Worm (Caenorhabditis elegans) whole organism, L1 larva: ENCODE data around the gene pfkb-1.2.

Experiments
- Y116A8C.19 ChIP-seq: sonication (generic microtip); optimal IDR thresholded peaks from 2 replicates; lab custom pipeline; 2016; ENCODE audit warnings: missing compliant biosample characterization, missing genetic modification characterization, borderline replicate concordance
- aly-2 ChIP-seq: fragments of 150-350 bp; optimal IDR thresholded peaks from 2 replicates; lab custom pipeline; 2014; ENCODE audit warnings: missing biosample characterization, missing genetic modification characterization
- ceh-82 ChIP-seq, 3 experiments: fragments of 150-350 bp in 1 of 3; sonication (generic microtip) in 2 of 3; optimal IDR thresholded peaks; 2 replicates each; lab custom pipeline; 2014 to 2017; ENCODE audit warnings: missing biosample characterization in 3 of 3, missing genetic modification characterization in 3 of 3
- ces-1 ChIP-seq: fragments of 150-350 bp; optimal IDR thresholded peaks from 2 replicates; lab custom pipeline; 2014; ENCODE audit warnings: missing biosample characterization, missing genetic modification reagents, missing genetic modification characterization
- efl-1 ChIP-seq, 4 experiments: fragments of 150-350 bp; optimal IDR thresholded peaks in 3 of 4; peaks in 1 of 4; 1 replicate in 1 of 4; 2 replicates in 3 of 4; lab custom pipeline; 2014; ENCODE audit warnings: missing biosample characterization in 2 of 4, missing genetic modification characterization in 2 of 4, missing genetic modification reagents in 2 of 4
- egl-27 ChIP-seq, 2 experiments: fragments of 150-350 bp in 1 of 2; sonication (generic microtip); optimal IDR thresholded peaks; 3 replicates each; lab custom pipeline; 2017 to 2018; ENCODE audit warnings: missing biosample characterization in 2 of 2, missing genetic modification characterization in 2 of 2, missing genetic modification reagents in 2 of 2
- lsy-2 ChIP-seq, 2 experiments: fragments of 150-350 bp; optimal IDR thresholded peaks; 2 replicates each; lab custom pipeline; 2014; ENCODE audit warnings: missing biosample characterization in 2 of 2, missing genetic modification characterization in 2 of 2
- nhr-12 ChIP-seq: sonication (generic microtip); optimal IDR thresholded peaks from 2 replicates; lab custom pipeline; 2017; ENCODE audit warnings: missing biosample characterization, missing genetic modification characterization
- rnt-1 ChIP-seq: sonication (generic microtip); optimal IDR thresholded peaks from 2 replicates; lab custom pipeline; 2016; ENCODE audit warnings: mild to moderate bottlenecking, missing genetic modification characterization, moderate library complexity, missing compliant biosample characterization
- snpc-4 ChIP-seq: fragments of 150-350 bp; optimal IDR thresholded peaks from 2 replicates; lab custom pipeline; 2014; ENCODE audit warnings: missing biosample characterization, missing genetic modification characterization
- tlp-1 ChIP-seq: fragments of 150-350 bp; optimal IDR thresholded peaks from 2 replicates; lab custom pipeline; 2014; ENCODE audit warnings: missing biosample characterization, missing genetic modification characterization
- ztf-11 ChIP-seq, 2 experiments: sonication (generic microtip); optimal IDR thresholded peaks; 2 replicates each; lab custom pipeline; 2016 to 2017; ENCODE audit warnings: missing genetic modification characterization in 2 of 2, missing biosample characterization in 1 of 2, missing compliant biosample characterization in 1 of 2

DNA sequence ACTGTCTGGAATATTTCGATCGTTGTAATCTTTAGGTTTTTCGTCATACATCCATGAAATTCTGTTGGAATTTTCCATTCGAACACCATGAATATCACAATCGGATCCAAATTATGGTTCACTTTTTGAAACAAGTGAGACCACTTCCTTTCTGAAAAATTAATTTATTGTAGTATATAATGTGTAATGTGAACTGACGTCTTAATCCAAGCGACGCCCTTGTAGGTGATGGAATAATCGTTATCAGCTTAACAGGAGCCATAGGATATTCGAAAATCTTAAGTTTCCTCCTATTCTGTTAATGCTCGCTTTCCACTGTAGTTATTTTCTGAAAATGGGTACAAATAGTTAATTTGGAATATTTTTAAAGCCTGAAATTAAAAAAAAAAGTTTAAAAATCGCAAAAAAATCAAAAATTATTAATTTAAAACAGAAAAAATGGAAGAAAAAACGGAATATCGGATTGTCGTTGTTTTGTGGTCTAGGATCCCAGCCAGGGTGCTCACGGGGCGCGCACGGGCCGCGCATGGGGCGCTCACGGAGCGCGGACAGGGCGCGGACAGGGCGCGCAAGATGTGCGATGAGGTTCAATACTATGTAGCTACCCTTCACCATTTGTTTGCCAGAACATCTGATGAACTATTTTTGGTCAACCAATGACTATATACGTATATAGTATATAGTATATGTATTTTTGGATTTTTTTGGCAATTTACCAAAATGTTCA lies 20.7 kb downstream of the pfkb-1.2 start, which contains the start of gene K02B2.6:
- no peak for TF ChIP-seq aly-2 (tag; lab: Kevin White, UChicago)
- no peak for TF ChIP-seq ces-1 (GFP tag; lab: Kevin White, UChicago)
- TF ChIP-seq ztf-11 (tag; optimal IDR thresholded peaks at IDR 0.05; lab: Kevin White, UChicago): no peak
- no peak for TF ChIP-seq snpc-4 (tag; lab: Kevin White, UChicago)
- TF ChIP-seq lsy-2 (tag; optimal IDR thresholded peaks at IDR 0.05; lab: Kevin White, UChicago): no peak
- no peak for TF ChIP-seq efl-1 (optimal IDR thresholded peaks at IDR 0.05; lab: Kevin White, UChicago)
- TF ChIP-seq efl-1 (GFP tag; optimal IDR thresholded peaks at IDR 0.05 in 1 of 2; lab: Kevin White, UChicago): no peak
- TF ChIP-seq tlp-1 (tag; lab: Kevin White, UChicago): no peak
- TF ChIP-seq rnt-1 (tag; lab: Kevin White, UChicago): no peak
- TF ChIP-seq nhr-12 (tag; lab: Kevin White, UChicago): no peak
- TF ChIP-seq Y116A8C.19 (tag; lab: Kevin White, UChicago): no peak
- no peak for TF ChIP-seq egl-27 (tag; optimal IDR thresholded peaks at IDR 0.05; lab: Kevin White, UChicago)
- no peak for TF ChIP-seq ceh-82 (tag; optimal IDR thresholded peaks at IDR 0.05; lab: Kevin White, UChicago)
